Fruit fly (Drosophila melanogaster): ENCODE data around the gene beta4GalNAcTB.

- TF ChIP-seq Hr4 (GFP tag; optimal IDR thresholded peaks at IDR 0.05) (no peak), ss (GFP tag; optimal IDR thresholded peaks at IDR 0.05) (peak; percentile 10 to 63), fkh (GFP tag; optimal IDR thresholded peaks at IDR 0.05) (no peak), Lpt (GFP tag; optimal IDR thresholded peaks at IDR 0.05) (no peak), Sox15 (GFP tag; optimal IDR thresholded peaks at IDR 0.05) (no peak), OdsH (GFP tag; optimal IDR thresholded peaks at IDR 0.05) (peak; percentile 15), Blimp-1 (GFP tag; optimal IDR thresholded peaks at IDR 0.05) (no peak)
Observed at dm6 chr3R:29011144-29011543, 22.7 kb downstream of the beta4GalNAcTB start.

All from whole organism, prepupa.